Fruit fly (Drosophila melanogaster) whole organism, embryonic: ENCODE results near the gene Hacd1.
A peak's percentile ranks its signal among the peaks of the same experiment; 100 is the strongest.

Experiments
- Atf-2 ChIP-seq: fragments of 200-800 bp; sonication (Bioruptor generic); optimal IDR thresholded peaks from 2 replicates; lab custom pipeline; 2016; ENCODE audit warnings: missing biosample characterization, missing genetic modification characterization
- B-H1 ChIP-seq: fragments of 200-800 bp; sonication (Bioruptor generic); IDR thresholded peaks from 3 replicates; pipeline ENCODE4 v1.3.6; 2022; ENCODE audit warnings: missing biosample characterization, missing genetic modification characterization
- BEAF-32 ChIP-seq: fragments of 200-800 bp; sonication (Bioruptor generic); optimal IDR thresholded peaks from 3 replicates; lab custom pipeline; 2017; ENCODE audit warnings: missing biosample characterization, missing genetic modification characterization, mild to moderate bottlenecking, moderate library complexity, missing genetic modification reagents
- CG10543 ChIP-seq: fragments of 200-800 bp; sonication (Bioruptor generic); optimal IDR thresholded peaks from 3 replicates; lab custom pipeline; 2017; ENCODE audit warnings: missing biosample characterization, mild to moderate bottlenecking, missing genetic modification characterization, moderate library complexity
- CG12236 ChIP-seq: fragments of 200-800 bp; sonication (Bioruptor generic); optimal IDR thresholded peaks from 2 replicates; lab custom pipeline; 2016; ENCODE audit warnings: missing biosample characterization, missing genetic modification characterization
- CG12299 ChIP-seq: fragments of 200-800 bp; sonication (Bioruptor generic); optimal IDR thresholded peaks from 2 replicates; lab custom pipeline; 2018; ENCODE audit warnings: missing biosample characterization, mild to moderate bottlenecking, missing genetic modification characterization
- CG13296 ChIP-seq: fragments of 200-800 bp; sonication (Bioruptor generic); optimal IDR thresholded peaks from 3 replicates; lab custom pipeline; 2018; ENCODE audit warnings: missing biosample characterization, mild to moderate bottlenecking, missing genetic modification characterization
- CG15073 ChIP-seq: fragments of 200-800 bp; sonication (Bioruptor generic); optimal IDR thresholded peaks from 2 replicates; lab custom pipeline; 2016; ENCODE audit warnings: missing biosample characterization, missing genetic modification characterization
- CG1529 ChIP-seq: fragments of 200-800 bp; sonication (Bioruptor generic); optimal IDR thresholded peaks from 3 replicates; lab custom pipeline; 2018; ENCODE audit warnings: missing biosample characterization, missing genetic modification characterization
- CG18476 ChIP-seq: fragments of 200-800 bp; sonication (Bioruptor generic); optimal IDR thresholded peaks from 2 replicates; lab custom pipeline; 2016; ENCODE audit warnings: missing biosample characterization, mild to moderate bottlenecking, missing genetic modification characterization
- CG2202 ChIP-seq: fragments of 200-800 bp; sonication (Bioruptor generic); optimal IDR thresholded peaks from 2 replicates; lab custom pipeline; 2018; ENCODE audit warnings: missing biosample characterization, mild to moderate bottlenecking, missing genetic modification characterization
- CG30431 ChIP-seq: fragments of 200-800 bp; sonication (Bioruptor generic); optimal IDR thresholded peaks from 2 replicates; lab custom pipeline; 2017; ENCODE audit warnings: missing biosample characterization, missing genetic modification characterization
- CG4707 ChIP-seq: fragments of 200-800 bp; sonication (Bioruptor generic); optimal IDR thresholded peaks from 2 replicates; lab custom pipeline; 2018; ENCODE audit warnings: missing biosample characterization, mild to moderate bottlenecking, missing genetic modification characterization, moderate library complexity
- CG6683 ChIP-seq: fragments of 200-800 bp; sonication (Bioruptor generic); optimal IDR thresholded peaks from 2 replicates; lab custom pipeline; 2017; ENCODE audit warnings: missing biosample characterization, mild to moderate bottlenecking, missing genetic modification characterization, missing genetic modification reagents
- CG9437 ChIP-seq: fragments of 200-800 bp; sonication (Bioruptor generic); optimal IDR thresholded peaks from 2 replicates; lab custom pipeline; 2018; ENCODE audit warnings: missing biosample characterization, mild to moderate bottlenecking, missing genetic modification characterization
- D19A ChIP-seq: fragments of 200-800 bp; optimal IDR thresholded peaks from 3 replicates; lab custom pipeline; 2019; ENCODE audit warnings: missing biosample characterization, mild to moderate bottlenecking, missing genetic modification characterization, moderate library complexity
- HmgD ChIP-seq: fragments of 200-800 bp; sonication (Bioruptor generic); optimal IDR thresholded peaks from 3 replicates; lab custom pipeline; 2016; ENCODE audit warnings: missing biosample characterization, missing genetic modification characterization
- Hr3 ChIP-seq: fragments of 200-800 bp; sonication (Bioruptor generic); optimal IDR thresholded peaks from 3 replicates; lab custom pipeline; 2016; ENCODE audit warnings: missing biosample characterization, missing genetic modification characterization
- Meics ChIP-seq: fragments of 200-800 bp; sonication (Bioruptor generic); optimal IDR thresholded peaks from 2 replicates; lab custom pipeline; 2017; ENCODE audit warnings: missing biosample characterization, mild to moderate bottlenecking, missing genetic modification characterization
- Pdp1 ChIP-seq, 2 experiments: fragments of 200-800 bp; sonication (Bioruptor generic); optimal IDR thresholded peaks; 3 replicates each; lab custom pipeline; 2016; ENCODE audit warnings: missing biosample characterization in 2 of 2, missing genetic modification characterization in 2 of 2, mild to moderate bottlenecking in 1 of 2, moderate library complexity in 1 of 2
- Ravus ChIP-seq: fragments of 200-800 bp; sonication (Bioruptor generic); IDR thresholded peaks from 2 replicates; pipeline ENCODE4 v1.3.6; 2022; ENCODE audit warnings: missing biosample characterization, missing genetic modification characterization
- Stat92E ChIP-seq, 3 experiments: fragments of >200 bp in 2 of 3; fragments of 200-800 bp in 1 of 3; sonication (Bioruptor generic) in 1 of 3; optimal IDR thresholded peaks; 2 replicates each; lab custom pipeline; 2017 to 2019; ENCODE audit warnings: missing biosample characterization in 3 of 3, missing genetic modification characterization in 3 of 3, mild to moderate bottlenecking in 1 of 3, moderate library complexity in 1 of 3
- Taf1 ChIP-seq: fragments of 200-800 bp; sonication (Bioruptor generic); IDR thresholded peaks from 2 replicates; pipeline ENCODE4 v1.3.6; 2022; ENCODE audit warnings: missing biosample characterization, missing genetic modification characterization
- Usf ChIP-seq: fragments of 200-800 bp; sonication (Bioruptor generic); optimal IDR thresholded peaks from 2 replicates; lab custom pipeline; 2017; ENCODE audit warnings: missing genotype, missing biosample characterization, missing genetic modification characterization
- az2 ChIP-seq: fragments of 200-800 bp; sonication (Bioruptor generic); optimal IDR thresholded peaks from 3 replicates; lab custom pipeline; 2016; ENCODE audit warnings: missing biosample characterization, missing genetic modification characterization
- bowl ChIP-seq: fragments of 200-800 bp; sonication (Bioruptor generic); IDR thresholded peaks from 2 replicates; pipeline ENCODE4 v1.3.6; 2022; ENCODE audit warnings: missing biosample characterization, missing genetic modification characterization
- br ChIP-seq: fragments of >200 bp; optimal IDR thresholded peaks from 2 replicates; lab custom pipeline; 2017
- cg ChIP-seq: fragments of 200-800 bp; sonication (Bioruptor generic); optimal IDR thresholded peaks from 3 replicates; lab custom pipeline; 2019; ENCODE audit warnings: missing biosample characterization, mild to moderate bottlenecking, missing genetic modification characterization, moderate library complexity
- ci ChIP-seq: fragments of 200-800 bp; sonication (Bioruptor generic); IDR thresholded peaks from 3 replicates; pipeline ENCODE4 v1.3.6; 2022; ENCODE audit warnings: missing biosample characterization, missing genetic modification characterization
- crc ChIP-seq: fragments of 200-800 bp; sonication (Bioruptor generic); optimal IDR thresholded peaks from 2 replicates; lab custom pipeline; 2016; ENCODE audit warnings: missing biosample characterization, missing genetic modification characterization
- da ChIP-seq: fragments of 200-800 bp; sonication (Bioruptor generic); optimal IDR thresholded peaks from 2 replicates; lab custom pipeline; 2016; ENCODE audit warnings: missing biosample characterization, missing genetic modification characterization
- danr ChIP-seq: fragments of 200-800 bp; sonication (Bioruptor generic); IDR thresholded peaks from 2 replicates; pipeline ENCODE4 v1.3.6; 2022; ENCODE audit warnings: missing biosample characterization, missing genetic modification characterization
- kni ChIP-seq: fragments of 200-800 bp; sonication (Bioruptor generic); optimal IDR thresholded peaks from 3 replicates; lab custom pipeline; 2017; ENCODE audit warnings: mild to moderate bottlenecking, missing biosample characterization, missing genetic modification reagents, missing genetic modification characterization
- nau ChIP-seq: fragments of 200-800 bp; sonication (Bioruptor generic); optimal IDR thresholded peaks from 3 replicates; lab custom pipeline; 2017; ENCODE audit warnings: missing biosample characterization, mild to moderate bottlenecking, missing genetic modification characterization, missing genetic modification reagents
- nmo ChIP-seq: fragments of 200-800 bp; sonication (Bioruptor generic); optimal IDR thresholded peaks from 2 replicates; lab custom pipeline; 2018; ENCODE audit warnings: missing biosample characterization, mild to moderate bottlenecking, missing genetic modification characterization, moderate library complexity
- p53 ChIP-seq: fragments of 200-800 bp; sonication (Bioruptor generic); optimal IDR thresholded peaks from 2 replicates; lab custom pipeline; 2016; ENCODE audit warnings: missing biosample characterization, missing genetic modification characterization
- pan ChIP-seq, 4 experiments: fragments of >200 bp in 3 of 4; fragments of 200-800 bp in 1 of 4; sonication (Bioruptor generic) in 1 of 4; optimal IDR thresholded peaks in 3 of 4; IDR thresholded peaks in 1 of 4; 2 replicates each; pipeline versions ENCODE4 v1.3.6 to Lab custom; 2017 to 2022; ENCODE audit warnings: missing biosample characterization in 2 of 4, missing genetic modification characterization in 2 of 4, mixed read lengths in 1 of 4
- ranshi ChIP-seq: fragments of 200-800 bp; sonication (Bioruptor generic); IDR thresholded peaks from 2 replicates; pipeline ENCODE4 v1.3.6; 2022; ENCODE audit warnings: missing biosample characterization, missing genetic modification characterization
- sim ChIP-seq: fragments of 200-800 bp; sonication (Bioruptor generic); IDR thresholded peaks from 2 replicates; pipeline ENCODE4 v1.3.6; 2022; ENCODE audit warnings: missing biosample characterization, missing genetic modification characterization
- slp2 ChIP-seq: fragments of 200-800 bp; sonication (Bioruptor generic); optimal IDR thresholded peaks from 2 replicates; lab custom pipeline; 2016; ENCODE audit warnings: missing biosample characterization, missing genetic modification characterization
- sqz ChIP-seq: fragments of 200-800 bp; sonication (Bioruptor generic); optimal IDR thresholded peaks from 3 replicates; lab custom pipeline; 2018; ENCODE audit warnings: missing biosample characterization, mild to moderate bottlenecking, missing genetic modification characterization
- sr ChIP-seq: fragments of 200-800 bp; sonication (Bioruptor generic); IDR thresholded peaks from 3 replicates; pipeline ENCODE4 v1.3.6; 2022; ENCODE audit warnings: missing biosample characterization, missing genetic modification characterization
- ssp ChIP-seq: fragments of 200-800 bp; sonication (Bioruptor generic); IDR thresholded peaks from 2 replicates; pipeline ENCODE4 v1.3.6; 2022; ENCODE audit warnings: missing biosample characterization, missing genetic modification characterization
- tio ChIP-seq: fragments of 200-800 bp; sonication (Bioruptor generic); optimal IDR thresholded peaks from 2 replicates; lab custom pipeline; 2017; ENCODE audit warnings: missing biosample characterization, missing genetic modification characterization, inconsistent platforms
- tx ChIP-seq: fragments of 200-800 bp; sonication (Bioruptor generic); optimal IDR thresholded peaks from 2 replicates; lab custom pipeline; 2016; ENCODE audit warnings: missing biosample characterization, missing genetic modification characterization
- vnd ChIP-seq: fragments of 200-800 bp; sonication (Bioruptor generic); IDR thresholded peaks from 3 replicates; pipeline ENCODE4 v1.3.6; 2022; ENCODE audit warnings: missing biosample characterization, missing genetic modification characterization; ENCODE audit not compliant: partially characterized antibody
- yki ChIP-seq: fragments of >200 bp; optimal IDR thresholded peaks from 3 replicates; lab custom pipeline; 2018
- zf30C ChIP-seq: fragments of 200-800 bp; sonication (Bioruptor generic); optimal IDR thresholded peaks from 3 replicates; lab custom pipeline; 2018; ENCODE audit warnings: missing biosample characterization, mild to moderate bottlenecking, missing genetic modification characterization

Gene Hacd1

dm6 chr2L:12045941-12046855, 44.1 kb upstream of the Hacd1 start, which contains the start of gene CG6770 (continued):
- peak; percentile 91 for TF ChIP-seq Meics
- TF ChIP-seq ci (GFP tag; lab: Robert Waterston, UW): peak; percentile 89
- TF ChIP-seq Hr3: peak; percentile 39
- peak; percentile 54 for TF ChIP-seq az2 (GFP tag; lab: Kevin White, UChicago)
- TF ChIP-seq CG2202 (tag; lab: Kevin White, UChicago): no peak
- peak; percentile 68; the same call in 1 of the 2 replicates for TF ChIP-seq ssp (GFP tag; lab: Robert Waterston, UW)
- TF ChIP-seq bowl (GFP tag; lab: Robert Waterston, UW): peak; percentile 86; the same call in 1 of the 2 replicates
- TF ChIP-seq crc: peak; percentile 8
- TF ChIP-seq CG4707 (GFP tag; lab: Kevin White, UChicago): peak; percentile 29
- no peak for TF ChIP-seq cg (GFP tag; lab: Kevin White, UChicago)
- peak; percentile 70 for TF ChIP-seq Taf1 (GFP tag; lab: Robert Waterston, UW)
- peak; percentile 11 for TF ChIP-seq CG15073 (GFP tag; lab: Kevin White, UChicago)
- peak; percentile 7 to 97 for TF ChIP-seq Pdp1 (GFP tag; optimal IDR thresholded peaks at IDR 0.05; lab: Kevin White, UChicago)
- peak; percentile 87 for TF ChIP-seq CG12299
- TF ChIP-seq sim (GFP tag; lab: Robert Waterston, UW): peak; percentile 38; the same call in 1 of the 2 replicates
- peak; percentile 4 for TF ChIP-seq p53 (GFP tag; lab: Kevin White, UChicago)
- peak; percentile 70 for TF ChIP-seq CG18476
- no peak for TF ChIP-seq vnd
- peak; percentile 38 for TF ChIP-seq slp2 (GFP tag; lab: Kevin White, UChicago)
- TF ChIP-seq sqz: peak; percentile 94
- no peak for TF ChIP-seq kni (GFP tag; lab: Kevin White, UChicago)
- TF ChIP-seq CG10543 (GFP tag; lab: Kevin White, UChicago): peak; percentile 93
- TF ChIP-seq CG9437: peak; percentile 77
- TF ChIP-seq ranshi (GFP tag; lab: Robert Waterston, UW): peak; percentile 88
- TF ChIP-seq tx (GFP tag; lab: Kevin White, UChicago): no peak
- peak; percentile 64 for TF ChIP-seq nau (GFP tag; lab: Kevin White, UChicago)
- peak; percentile 22 for TF ChIP-seq Usf
- peak; percentile 69; the same call in 1 of the 2 replicates for TF ChIP-seq danr (GFP tag; lab: Robert Waterston, UW)
- TF ChIP-seq Atf-2 (GFP tag; lab: Kevin White, UChicago): no peak
- no peak; the same call in 1 of the 2 replicates for TF ChIP-seq Ravus (GFP tag; lab: Robert Waterston, UW)
- no peak for TF ChIP-seq yki (lab: Kevin White, UChicago)
- no peak for TF ChIP-seq da (GFP tag; lab: Kevin White, UChicago)
- TF ChIP-seq pan (optimal IDR thresholded peaks at IDR 0.05; lab: Kevin White, UChicago): no peak
- TF ChIP-seq pan (GFP tag; optimal IDR thresholded peaks at IDR 0.05 in 1 of 2, IDR thresholded peaks at IDR 0.05 in 1 of 2): peak in 1 of 2 experiments; percentile 90
- 0 out of 3 replicates have a peak, but pooled peaks have one; percentile 21 for TF ChIP-seq sr (GFP tag; lab: Robert Waterston, UW)
- TF ChIP-seq B-H1 (GFP tag; lab: Robert Waterston, UW): peak; percentile 64; the same call in 1 of the 3 replicates
- TF ChIP-seq D19A (tag; lab: Kevin White, UChicago): peak; percentile 74
- peak; percentile 64 for TF ChIP-seq tio
- TF ChIP-seq br: no peak
- peak; percentile 56 for TF ChIP-seq CG1529 (GFP tag; lab: Kevin White, UChicago)
- TF ChIP-seq BEAF-32 (GFP tag; lab: Kevin White, UChicago): peak; percentile 2
- peak; percentile 28 for TF ChIP-seq zf30C (GFP tag; lab: Kevin White, UChicago)
- TF ChIP-seq CG6683 (GFP tag; lab: Kevin White, UChicago): peak; percentile 78
- TF ChIP-seq HmgD (GFP tag; lab: Kevin White, UChicago): no peak
- TF ChIP-seq nmo (GFP tag; lab: Kevin White, UChicago): peak; percentile 56
- no peak for TF ChIP-seq Stat92E (GFP tag; optimal IDR thresholded peaks at IDR 0.05; lab: Kevin White, UChicago)
- TF ChIP-seq CG12236 (GFP tag; lab: Kevin White, UChicago): no peak
- peak; percentile 93 for TF ChIP-seq CG13296
- TF ChIP-seq CG30431 (GFP tag; lab: Kevin White, UChicago): peak; percentile 32
